Worm (Caenorhabditis elegans) whole organism, L1 larva: ENCODE data around the gene F47G3.1.

Source experiments
- fkh-8 ChIP-seq: sonication (generic microtip); optimal IDR thresholded peaks from 2 replicates; lab custom pipeline; 2016; ENCODE audit warnings: mild to moderate bottlenecking, missing genetic modification characterization, missing compliant biosample characterization
- lin-14 ChIP-seq: fragments of 200-800 bp; sonication (Bioruptor generic); optimal IDR thresholded peaks from 2 replicates; lab custom pipeline; 2018; ENCODE audit warnings: mild to moderate bottlenecking, missing genetic modification characterization, moderate library complexity, missing compliant biosample characterization
- mdl-1 ChIP-seq, 2 experiments: fragments of 150-350 bp; optimal IDR thresholded peaks; 2 replicates each; lab custom pipeline; 2014 to 2017; ENCODE audit warnings: missing biosample characterization in 2 of 2, missing genetic modification characterization in 2 of 2, inconsistent platforms in 1 of 2

DNA sequence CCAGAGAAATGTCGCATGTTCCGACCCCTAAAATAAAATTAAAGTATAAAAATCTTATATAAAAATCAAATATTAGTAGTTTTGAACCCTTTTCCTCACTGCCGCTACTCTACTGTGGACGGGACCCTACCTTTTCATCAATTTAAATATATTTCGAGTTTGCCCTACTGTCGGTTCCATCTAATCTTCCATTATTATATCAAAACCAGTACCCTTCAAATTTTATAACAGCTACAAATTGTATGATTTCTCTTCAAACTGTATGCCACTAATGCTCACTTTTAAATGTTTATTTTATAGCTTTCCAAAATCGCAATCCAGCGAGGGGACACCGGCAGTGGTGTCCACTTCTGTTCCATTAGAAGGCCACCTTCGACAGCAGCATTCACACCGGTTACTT, 9.4 kb downstream of the F47G3.1 start, which contains the start of gene C43H6.6:
- TF ChIP-seq mdl-1 (tag; optimal IDR thresholded peaks at IDR 0.05; lab: Kevin White, UChicago) (no peak), lin-14 (GFP tag; lab: Kevin White, UChicago) (no peak), fkh-8 (tag; lab: Kevin White, UChicago) (no peak)
